Fruit fly (Drosophila melanogaster): ENCODE measurements around the gene Cdk5alpha.
A peak's percentile ranks its signal among the peaks of the same experiment; 100 is the strongest.

Gene Cdk5alpha

dm6 chr2L:10310614-10311382 lies at the start of gene Cdk5alpha:
Cdk5alpha (minus strand) TSS chr2L:10310956.
- TF ChIP-seq noc (tag; optimal IDR thresholded peaks at IDR 0.05): no peak

dm6 chr2L:10356508-10356907 lies 45.8 kb upstream of the Cdk5alpha start, which contains the start of the genes CtsL4 and ClpP:
CtsL4 (minus strand) TSS chr2L:10356597.
ClpP (plus strand) TSS chr2L:10356795.
- TF ChIP-seq noc (tag; optimal IDR thresholded peaks at IDR 0.05): no peak

- no peak for TF ChIP-seq noc (tag; optimal IDR thresholded peaks at IDR 0.05)
Measured at dm6 chr2L:10353871-10354270, 43.1 kb upstream of the Cdk5alpha start, which contains the start of gene CG34367. CG34367 (minus strand) TSS chr2L:10353905.

dm6 chr2L:10351130-10351529 lies 40.4 kb upstream of the Cdk5alpha start:
- TF ChIP-seq noc (tag; optimal IDR thresholded peaks at IDR 0.05): no peak

- no peak for TF ChIP-seq noc (tag; optimal IDR thresholded peaks at IDR 0.05)
Measured at dm6 chr2L:10344029-10344606, 33.4 kb upstream of the Cdk5alpha start, which contains the start of gene Frmd5. Frmd5 (plus strand) TSS chr2L:10344442.

dm6 chr2L:10342471-10342870 lies 31.7 kb upstream of the Cdk5alpha start, which contains the start of gene Sps2:
Sps2 (plus strand) TSS chr2L:10342594.
- no peak for TF ChIP-seq noc (tag; optimal IDR thresholded peaks at IDR 0.05)

- peak; percentile 14 for TF ChIP-seq noc (tag; optimal IDR thresholded peaks at IDR 0.05)
Measured at dm6 chr2L:10341405-10341804, 30.6 kb upstream of the Cdk5alpha start, which contains the start of gene CG31715. CG31715 (plus strand) TSS chr2L:10341616.

- no peak for TF ChIP-seq noc (tag; optimal IDR thresholded peaks at IDR 0.05)
Measured at dm6 chr2L:10339841-10340240, 29.1 kb upstream of the Cdk5alpha start.

- TF ChIP-seq noc (tag; optimal IDR thresholded peaks at IDR 0.05): no peak
Measured at dm6 chr2L:10339212-10339721, 28.5 kb upstream of the Cdk5alpha start, which contains the start of gene SamDC. SamDC (plus strand) TSS chr2L:10339457.

- peak; percentile 89 for TF ChIP-seq noc (tag; optimal IDR thresholded peaks at IDR 0.05)
Measured at dm6 chr2L:10334854-10335277, 24.1 kb upstream of the Cdk5alpha start.

dm6 chr2L:10334213-10334612 lies 23.5 kb upstream of the Cdk5alpha start:
- TF ChIP-seq noc (tag; optimal IDR thresholded peaks at IDR 0.05): no peak

- TF ChIP-seq noc (tag; optimal IDR thresholded peaks at IDR 0.05): no peak
Measured at dm6 chr2L:10333091-10333991, 22.6 kb upstream of the Cdk5alpha start, which contains the start of gene GATAd. GATAd (plus strand) TSS chr2L:10333734.

- TF ChIP-seq noc (tag; optimal IDR thresholded peaks at IDR 0.05): no peak
Measured at dm6 chr2L:10331066-10331847, 20.5 kb upstream of the Cdk5alpha start, which contains the start of the genes Schip1 and Cox10. Schip1 (minus strand) TSS chr2L:10331116. Cox10 (plus strand) TSS chr2L:10331471.

dm6 chr2L:10327790-10328189 lies 17.0 kb upstream of the Cdk5alpha start, which contains the start of gene RnrL:
RnrL (minus strand) TSS chr2L:10327943.
- no peak for TF ChIP-seq noc (tag; optimal IDR thresholded peaks at IDR 0.05)
